Worm (Caenorhabditis elegans): ENCODE measurements around the gene fbxb-78.
A peak's percentile ranks its signal among the peaks of the same experiment; 100 is the strongest.

fbxb-78 gene

DNA sequence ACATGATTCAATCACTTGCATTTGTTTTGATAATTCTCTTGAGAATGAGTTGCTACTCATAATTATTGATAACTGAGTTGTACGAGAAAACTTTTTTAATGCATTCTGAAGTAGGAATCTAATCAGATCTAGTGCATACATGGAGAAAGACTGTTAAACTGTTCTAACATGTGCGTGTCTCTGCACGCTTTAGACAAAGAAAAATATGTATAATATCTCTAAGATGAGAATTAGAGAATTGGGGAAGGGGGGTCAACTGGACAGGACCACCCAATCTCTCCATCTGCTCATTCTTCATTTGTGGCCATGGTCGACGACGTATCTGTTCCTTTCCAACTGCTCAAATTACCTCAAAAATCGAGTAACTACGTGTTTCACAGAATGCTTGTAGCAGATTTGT lies at the start of gene fbxb-78:
fbxb-78 (plus strand) TSS at position 301 of the 400 bp plus-strand sequence.
- TF ChIP-seq efl-1 (optimal IDR thresholded peaks at IDR 0.05) (no peak), efl-1 (GFP tag; optimal IDR thresholded peaks at IDR 0.05 in 1 of 2) (no peak), blmp-1 (tag; optimal IDR thresholded peaks at IDR 0.05) (no peak), ceh-63 (GFP tag; optimal IDR thresholded peaks at IDR 0.05) (no peak), elt-2 (tag; optimal IDR thresholded peaks at IDR 0.05) (no peak), C04F5.9 (tag; optimal IDR thresholded peaks at IDR 0.05) (no peak), ztf-4 (tag; optimal IDR thresholded peaks at IDR 0.05) (no peak), sup-37 (GFP tag; optimal IDR thresholded peaks at IDR 0.05) (no peak), unc-30 (tag; optimal IDR thresholded peaks at IDR 0.05) (no peak), nhr-12 (tag; optimal IDR thresholded peaks at IDR 0.05) (no peak), ama-1 (optimal IDR thresholded peaks at IDR 0.05) (no peak), nhr-19 (GFP tag; conservative IDR thresholded peaks at IDR 0.05) (no peak), alr-1 (tag; optimal IDR thresholded peaks at IDR 0.05; ENCODE audit: borderline replicate concordance) (no peak), zag-1 (tag; optimal IDR thresholded peaks at IDR 0.05) (no peak), irx-1 (tag; optimal IDR thresholded peaks at IDR 0.05) (no peak), C16A3.4 (tag; optimal IDR thresholded peaks at IDR 0.05) (no peak)

DNA sequence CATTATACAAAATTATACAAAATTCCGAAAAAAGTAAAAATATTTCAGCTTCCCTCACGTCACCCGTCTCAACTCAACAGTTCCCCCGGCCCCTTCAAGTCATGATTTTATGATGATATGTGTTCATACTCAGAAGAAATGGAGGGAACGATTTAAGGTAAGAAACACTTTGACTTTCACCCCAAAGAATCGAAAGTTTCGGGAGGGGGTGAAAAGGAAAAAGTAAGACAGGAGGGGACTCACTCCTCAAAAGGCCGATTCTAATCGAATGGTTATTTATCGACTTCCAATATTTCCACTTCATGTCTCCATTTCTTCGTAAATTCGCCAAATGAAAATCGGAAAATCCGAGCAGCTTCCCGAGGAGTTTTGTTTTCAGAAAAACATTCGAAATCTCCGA lies 49.1 kb upstream of the fbxb-78 start, which contains the start of gene bus-4:
bus-4 (plus strand) TSS at position 49 of the 400 bp plus-strand sequence.
- TF ChIP-seq ceh-8 (GFP tag; optimal IDR thresholded peaks at IDR 0.05) = no peak
- no peak for TF ChIP-seq ceh-90 (tag; optimal IDR thresholded peaks at IDR 0.05)
- peak; percentile 92 for TF ChIP-seq blmp-1 (tag; optimal IDR thresholded peaks at IDR 0.05)
- TF ChIP-seq ztf-11 (tag; optimal IDR thresholded peaks at IDR 0.05) = no peak
- TF ChIP-seq sox-4 (tag; optimal IDR thresholded peaks at IDR 0.05) = no peak
- TF ChIP-seq unc-62 (GFP tag; optimal IDR thresholded peaks at IDR 0.05) = no peak

DNA sequence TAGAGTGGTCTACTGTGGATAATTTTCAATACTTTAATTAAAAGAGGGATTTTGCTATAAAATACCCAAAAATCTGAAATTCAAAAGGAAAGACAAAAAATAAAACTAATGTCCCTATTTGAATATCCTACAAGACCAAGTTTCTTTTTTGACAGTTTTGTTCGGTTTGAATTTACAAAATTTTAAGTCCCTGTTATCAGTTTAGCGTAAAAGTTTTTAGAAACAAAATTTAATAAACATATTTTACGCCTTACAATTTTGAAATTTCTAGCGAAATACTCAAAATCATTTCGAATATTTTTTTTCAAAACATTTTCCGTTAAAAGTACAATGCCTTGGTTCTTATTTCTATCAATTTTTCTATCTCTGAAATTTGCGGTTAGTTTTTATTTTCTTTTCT lies 44.9 kb upstream of the fbxb-78 start, which contains the start of gene spe-51:
spe-51 (plus strand) TSS at position 301 of the 400 bp plus-strand sequence.
- TF ChIP-seq nhr-28 (tag; optimal IDR thresholded peaks at IDR 0.05) (no peak), ceh-90 (tag; optimal IDR thresholded peaks at IDR 0.05) (no peak), vab-15 (tag; optimal IDR thresholded peaks at IDR 0.05) (no peak), nhr-76 (tag; optimal IDR thresholded peaks at IDR 0.05) (no peak), sptf-1 (tag; optimal IDR thresholded peaks at IDR 0.05) (no peak), unc-86 (tag; optimal IDR thresholded peaks at IDR 0.05) (no peak), alr-1 (tag; optimal IDR thresholded peaks at IDR 0.05; ENCODE audit: borderline replicate concordance) (no peak), swsn-7 (tag; optimal IDR thresholded peaks at IDR 0.05) (no peak)

DNA sequence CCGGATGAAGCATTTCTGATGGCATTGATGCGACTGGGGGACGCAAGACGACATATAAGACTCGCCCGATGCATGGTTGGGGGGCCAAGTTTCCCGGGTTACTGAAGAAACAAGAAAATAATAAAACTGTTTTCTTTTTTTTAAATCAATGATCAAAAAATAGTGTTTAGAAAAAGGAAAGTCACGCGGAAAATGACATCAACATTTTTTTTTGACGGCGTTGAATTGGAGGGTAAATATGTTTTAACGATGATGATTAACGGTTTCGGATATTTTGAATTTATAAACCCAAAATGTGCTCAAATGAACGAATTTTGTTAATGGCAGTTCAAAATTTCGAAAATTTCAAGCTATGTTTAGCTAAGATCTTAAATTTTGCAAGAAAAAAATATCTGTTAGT lies 33.4 kb upstream of the fbxb-78 start, which contains the start of gene ogdh-1:
ogdh-1 (minus strand) TSS at position 101 of the 400 bp plus-strand sequence.
- TF ChIP-seq unc-30 (tag; optimal IDR thresholded peaks at IDR 0.05) (no peak), nhr-76 (tag; optimal IDR thresholded peaks at IDR 0.05) (no peak), efl-3 (GFP tag; optimal IDR thresholded peaks at IDR 0.05) (no peak), fos-1 (tag; optimal IDR thresholded peaks at IDR 0.05) (no peak), ets-5 (GFP tag; IDR thresholded peaks at IDR 0.05) (no peak), nhr-12 (tag; optimal IDR thresholded peaks at IDR 0.05) (no peak), nhr-47 (tag; optimal IDR thresholded peaks at IDR 0.05) (no peak), rnt-1 (tag; optimal IDR thresholded peaks at IDR 0.05) (no peak), snpc-4 (tag; optimal IDR thresholded peaks at IDR 0.05) (no peak), unc-98 (GFP tag; IDR thresholded peaks at IDR 0.05) (no peak), dsc-1 (tag; optimal IDR thresholded peaks at IDR 0.05) (no peak), irx-1 (tag; optimal IDR thresholded peaks at IDR 0.05) (no peak)

DNA sequence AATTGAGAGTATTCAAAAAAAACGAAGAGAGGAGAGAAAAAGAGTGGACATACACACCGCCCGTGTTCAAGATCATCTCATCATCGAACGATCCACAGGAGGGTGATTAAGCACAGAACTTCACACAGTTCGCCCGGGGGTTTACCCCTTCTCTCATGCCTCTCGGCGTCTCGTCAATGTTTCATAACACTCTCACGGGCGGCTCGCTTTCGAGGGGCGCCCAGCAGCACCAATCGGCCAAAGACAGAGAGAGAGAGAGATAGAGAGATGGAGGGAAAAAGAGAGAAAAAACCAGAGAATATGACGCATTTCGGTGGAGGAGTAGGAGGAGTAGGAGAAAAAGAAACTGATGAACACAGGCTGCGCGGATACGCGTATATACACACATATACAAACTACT lies 32.2 kb upstream of the fbxb-78 start:
- TF ChIP-seq nhr-11 (tag; optimal IDR thresholded peaks at IDR 0.05) = no peak
- peak; percentile 29 for TF ChIP-seq nhr-237 (tag; optimal IDR thresholded peaks at IDR 0.05)
- no peak for TF ChIP-seq nhr-85 (tag)
- no peak for TF ChIP-seq ztf-11 (tag; optimal IDR thresholded peaks at IDR 0.05)
- TF ChIP-seq aha-1 (tag; optimal IDR thresholded peaks at IDR 0.05) = no peak
- TF ChIP-seq nhr-28 (tag; optimal IDR thresholded peaks at IDR 0.05) = no peak
- TF ChIP-seq mdl-1 (tag; optimal IDR thresholded peaks at IDR 0.05) = peak in 1 of 2 experiments; percentile 42
- TF ChIP-seq ceh-90 (tag; optimal IDR thresholded peaks at IDR 0.05) = no peak
- TF ChIP-seq lin-35 (GFP tag; optimal IDR thresholded peaks at IDR 0.05) = peak; percentile 58 to 59
- TF ChIP-seq C34B4.2 (tag; optimal IDR thresholded peaks at IDR 0.05) = no peak
- no peak for TF ChIP-seq fkh-10 (GFP tag; optimal IDR thresholded peaks at IDR 0.05)
- TF ChIP-seq sup-37 (GFP tag; optimal IDR thresholded peaks at IDR 0.05) = no peak
- TF ChIP-seq sptf-1 (tag; optimal IDR thresholded peaks at IDR 0.05) = no peak
- peak; percentile 14 to 41 (median 39) for TF ChIP-seq dpl-1 (GFP tag; optimal IDR thresholded peaks at IDR 0.05)
- TF ChIP-seq sox-4 (tag; optimal IDR thresholded peaks at IDR 0.05) = no peak
- TF ChIP-seq zip-4 (GFP tag; optimal IDR thresholded peaks at IDR 0.05) = peak; percentile 12
- TF ChIP-seq unc-30 (tag; optimal IDR thresholded peaks at IDR 0.05) = no peak
- no peak for TF ChIP-seq unc-86 (tag; optimal IDR thresholded peaks at IDR 0.05)
- TF ChIP-seq mef-2 (tag; optimal IDR thresholded peaks at IDR 0.05) = no peak
- TF ChIP-seq ceh-82 (tag; optimal IDR thresholded peaks at IDR 0.05) = peak; percentile 33 to 54 (median 37)
